Worm (Caenorhabditis elegans) whole organism, midembryonic: ENCODE data around the gene snf-10.

Experiments used
- T22C8.4 ChIP-seq: fragments of 200-800 bp; sonication (Bioruptor generic); IDR thresholded peaks from 2 replicates; pipeline ENCODE4 v1.3.6; 2022; ENCODE audit warnings: missing genetic modification characterization, missing compliant biosample characterization
- cog-1 ChIP-seq: sonication (generic microtip); optimal IDR thresholded peaks from 2 replicates; lab custom pipeline; 2016; ENCODE audit warnings: missing genetic modification characterization, missing compliant biosample characterization
- flt-1 ChIP-seq: fragments of 200-800 bp; sonication (Bioruptor generic); IDR thresholded peaks from 2 replicates; pipeline ENCODE4 v1.3.6; 2022; ENCODE audit warnings: missing genetic modification characterization, missing compliant biosample characterization
- klf-2 ChIP-seq: fragments of 200-800 bp; sonication (Bioruptor generic); conservative IDR thresholded peaks from 2 replicates; pipeline ENCODE4 v1.3.6; 2022; ENCODE audit warnings: missing genetic modification reagents, missing genetic modification characterization, missing compliant biosample characterization
- med-1 ChIP-seq: sonication (generic microtip); optimal IDR thresholded peaks from 2 replicates; lab custom pipeline; 2017; ENCODE audit warnings: missing genetic modification characterization, mild to moderate bottlenecking, missing compliant biosample characterization, antibody characterized with exemption, missing genetic modification reagents; ENCODE audit not compliant: insufficient read depth
- ref-1 ChIP-seq: fragments of 200-800 bp; sonication (Bioruptor generic); conservative IDR thresholded peaks from 2 replicates; pipeline ENCODE4 v1.3.6; 2022; ENCODE audit warnings: missing genetic modification reagents, missing genetic modification characterization, missing compliant biosample characterization
- tab-1 ChIP-seq: fragments of 200-800 bp; sonication (Bioruptor generic); IDR thresholded peaks from 2 replicates; pipeline ENCODE4 v1.3.6; 2022; ENCODE audit warnings: missing genetic modification characterization, missing compliant biosample characterization
- ztf-23 ChIP-seq: fragments of 200-800 bp; sonication (Bioruptor generic); IDR thresholded peaks from 2 replicates; pipeline ENCODE4 v1.3.6; 2022; ENCODE audit warnings: missing genetic modification reagents, missing genetic modification characterization, missing compliant biosample characterization
- ztf-29 ChIP-seq: fragments of 200-800 bp; sonication (Bioruptor generic); IDR thresholded peaks from 2 replicates; pipeline ENCODE4 v1.3.6; 2022; ENCODE audit warnings: missing genetic modification reagents, missing genetic modification characterization, missing compliant biosample characterization

snf-10 gene

DNA sequence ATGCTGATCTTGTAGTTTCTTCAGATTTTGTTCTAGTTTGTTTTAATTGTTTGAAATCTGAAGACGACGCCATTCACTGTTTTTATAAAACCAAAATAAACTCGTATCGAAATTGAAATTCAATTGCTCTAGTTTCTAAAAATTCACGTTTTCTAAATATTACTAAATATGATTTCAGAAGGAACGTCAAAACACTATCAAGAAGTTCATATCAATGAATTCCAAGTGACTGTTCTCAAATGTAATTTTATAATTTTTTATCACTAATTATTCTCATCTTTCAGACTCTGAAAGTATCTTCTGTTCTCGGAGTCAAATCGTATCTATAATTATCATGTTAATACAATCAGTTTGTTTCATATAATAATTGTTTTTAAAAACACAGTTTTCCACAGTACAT, at the start of gene snf-10:
snf-10 (minus strand) TSS at position 101 of the 400 bp plus-strand sequence.
- TF ChIP-seq ztf-23 (GFP tag; lab: Robert Waterston, UW) (no peak), klf-2 (no peak), med-1 (GFP tag; lab: Kevin White, UChicago) (no peak), cog-1 (tag; lab: Kevin White, UChicago) (no peak), ref-1 (no peak), T22C8.4 (no peak), tab-1 (no peak), flt-1 (GFP tag; lab: Robert Waterston, UW) (no peak)

DNA sequence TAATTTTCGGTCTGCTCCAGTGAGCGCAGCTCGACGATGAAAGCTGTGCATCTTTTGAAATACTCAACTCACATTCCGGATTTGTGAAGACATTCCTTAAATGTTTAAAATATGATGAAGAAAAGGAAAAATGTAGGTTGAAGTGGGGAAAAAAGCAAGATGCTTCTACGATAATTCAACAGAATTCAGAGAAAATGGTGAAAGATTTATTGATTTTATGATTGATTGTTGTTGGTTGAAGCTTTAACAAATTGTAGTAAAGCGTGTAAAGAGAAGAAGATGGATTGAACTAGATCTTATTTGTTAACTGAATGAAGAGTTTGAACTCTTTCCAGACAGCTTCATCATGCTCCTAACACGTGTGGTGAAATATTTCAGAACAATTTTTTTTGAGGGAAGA, 49.4 kb upstream of the snf-10 start, which contains the start of gene ncx-5:
ncx-5 (minus strand) TSS at position 101 of the 400 bp plus-strand sequence.
- no peak for TF ChIP-seq klf-2
- TF ChIP-seq ztf-23 (GFP tag; lab: Robert Waterston, UW), result no peak
- TF ChIP-seq cog-1 (tag; lab: Kevin White, UChicago), result no peak
- no peak for TF ChIP-seq ztf-29
- no peak for TF ChIP-seq med-1 (GFP tag; lab: Kevin White, UChicago)
- no peak for TF ChIP-seq flt-1 (GFP tag; lab: Robert Waterston, UW)
- no peak for TF ChIP-seq T22C8.4
- TF ChIP-seq ref-1, result no peak
- no peak for TF ChIP-seq tab-1

DNA sequence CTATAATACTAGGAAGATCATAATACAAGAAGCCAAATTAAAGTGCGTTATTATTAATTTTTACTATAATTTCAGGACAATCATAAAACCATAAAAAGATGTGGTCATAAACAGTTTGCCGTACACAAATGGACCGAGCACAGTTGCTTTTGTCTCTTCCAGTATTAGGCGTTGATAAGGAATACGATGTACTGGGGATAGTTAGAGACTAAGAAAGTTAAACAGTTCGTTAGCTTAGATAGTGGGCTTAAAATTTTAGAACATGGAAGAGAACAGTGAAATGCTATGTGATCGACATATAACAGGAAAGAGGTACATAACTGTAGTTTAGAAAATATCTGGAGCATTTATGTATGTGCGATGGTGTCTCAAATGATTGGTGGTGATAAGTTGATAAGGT, 44.8 kb upstream of the snf-10 start:
- TF ChIP-seq ztf-23 (GFP tag; lab: Robert Waterston, UW), result no peak
- no peak for TF ChIP-seq flt-1 (GFP tag; lab: Robert Waterston, UW)
- TF ChIP-seq ztf-29, result no peak
- TF ChIP-seq ref-1, result no peak
- no peak for TF ChIP-seq cog-1 (tag; lab: Kevin White, UChicago)
- TF ChIP-seq T22C8.4, result no peak
- no peak for TF ChIP-seq klf-2
- no peak for TF ChIP-seq med-1 (GFP tag; lab: Kevin White, UChicago)

DNA sequence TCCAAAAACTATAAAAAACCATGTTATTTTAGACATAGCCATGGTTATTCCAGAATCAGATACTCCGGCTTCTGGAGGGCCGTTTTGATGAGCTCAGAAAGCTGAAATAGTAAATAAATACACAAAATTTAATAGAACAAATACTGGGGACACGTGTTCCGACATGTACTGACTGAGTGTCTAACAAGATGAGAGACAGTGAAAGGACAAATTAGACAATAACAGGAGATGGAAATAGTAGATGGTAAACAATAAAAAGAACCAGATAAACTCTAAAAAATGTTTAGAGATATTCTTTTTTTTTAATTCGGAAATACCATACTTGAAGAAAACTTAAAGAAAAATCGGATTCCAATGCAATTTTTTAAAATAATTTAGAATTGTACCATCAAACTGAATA, 44.0 kb upstream of the snf-10 start, which contains the start of gene Y32F6B.1:
Y32F6B.1 (minus strand) TSS at position 101 of the 400 bp plus-strand sequence.
- TF ChIP-seq flt-1 (GFP tag; lab: Robert Waterston, UW) (no peak), klf-2 (no peak), T22C8.4 (no peak)

DNA sequence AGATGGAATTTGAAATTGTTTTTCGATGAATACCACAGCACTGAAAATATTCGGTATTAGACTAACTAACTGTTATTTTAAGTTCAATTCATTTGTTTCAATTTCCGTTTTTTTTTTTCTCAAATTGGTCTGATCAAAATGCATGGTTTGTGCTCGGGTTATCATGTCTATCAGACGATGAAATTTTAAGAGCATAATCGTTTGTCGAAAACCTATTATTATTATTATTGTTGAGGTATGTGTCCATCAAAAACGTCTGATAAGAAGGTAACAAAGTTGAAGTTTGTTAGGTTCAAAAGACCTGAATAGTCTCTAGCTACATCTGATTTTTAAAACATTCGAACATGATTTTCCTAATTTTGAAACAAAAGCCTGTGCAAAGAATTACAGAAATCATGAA, 43.4 kb upstream of the snf-10 start:
- TF ChIP-seq ref-1 (no peak), med-1 (GFP tag; lab: Kevin White, UChicago) (no peak), T22C8.4 (no peak), ztf-23 (GFP tag; lab: Robert Waterston, UW) (no peak), tab-1 (no peak), cog-1 (tag; lab: Kevin White, UChicago) (no peak), ztf-29 (no peak), klf-2 (no peak), flt-1 (GFP tag; lab: Robert Waterston, UW) (no peak)

DNA sequence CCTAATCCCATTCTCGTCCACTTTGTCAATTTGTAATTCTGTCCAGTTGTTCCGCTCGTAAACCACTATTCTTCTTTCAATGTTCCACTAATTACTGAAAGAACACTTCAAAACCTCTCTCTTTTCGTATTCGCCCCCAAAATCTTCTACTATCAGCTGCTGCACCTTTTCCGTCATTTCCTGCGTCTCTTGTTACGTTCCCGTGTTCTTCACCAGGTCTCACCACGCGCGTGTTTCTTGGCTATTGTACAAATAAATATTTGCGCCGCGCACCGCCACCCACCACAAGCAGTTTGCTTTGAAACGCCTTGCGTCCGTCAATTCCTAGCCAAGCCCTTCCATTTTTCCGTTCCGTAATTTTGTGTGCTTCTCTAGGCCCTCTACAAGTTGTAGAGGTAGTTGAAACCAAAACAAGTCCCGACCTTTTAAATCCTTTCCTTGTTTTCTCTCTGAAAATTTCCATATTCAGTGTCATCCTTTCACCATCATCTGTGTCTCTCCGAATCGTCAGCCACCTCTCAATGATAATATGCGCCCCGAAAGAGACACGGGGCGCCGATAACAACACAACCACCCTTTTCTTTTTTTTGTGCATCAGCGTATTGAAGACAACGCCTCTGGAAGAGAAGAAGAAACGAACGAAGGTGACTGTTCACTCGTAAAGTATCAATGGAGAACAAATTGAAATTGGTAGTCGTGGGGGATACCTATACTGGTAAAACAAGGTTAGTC, 37.6 kb upstream of the snf-10 start, which contains the start of the genes crp-1 and Y32F6B.9:
crp-1 (plus strand) TSS at position 468 of the 732 bp plus-strand sequence.
Y32F6B.9 (plus strand) TSS at position 603 of the 732 bp plus-strand sequence.
- TF ChIP-seq med-1 (GFP tag; lab: Kevin White, UChicago), result no peak
- TF ChIP-seq ref-1, result no peak
- TF ChIP-seq tab-1, result no peak
- no peak for TF ChIP-seq klf-2
- no peak for TF ChIP-seq flt-1 (GFP tag; lab: Robert Waterston, UW)
- TF ChIP-seq cog-1 (tag; lab: Kevin White, UChicago), result no peak
- no peak for TF ChIP-seq T22C8.4
- TF ChIP-seq ztf-23 (GFP tag; lab: Robert Waterston, UW), result no peak
- no peak for TF ChIP-seq ztf-29

DNA sequence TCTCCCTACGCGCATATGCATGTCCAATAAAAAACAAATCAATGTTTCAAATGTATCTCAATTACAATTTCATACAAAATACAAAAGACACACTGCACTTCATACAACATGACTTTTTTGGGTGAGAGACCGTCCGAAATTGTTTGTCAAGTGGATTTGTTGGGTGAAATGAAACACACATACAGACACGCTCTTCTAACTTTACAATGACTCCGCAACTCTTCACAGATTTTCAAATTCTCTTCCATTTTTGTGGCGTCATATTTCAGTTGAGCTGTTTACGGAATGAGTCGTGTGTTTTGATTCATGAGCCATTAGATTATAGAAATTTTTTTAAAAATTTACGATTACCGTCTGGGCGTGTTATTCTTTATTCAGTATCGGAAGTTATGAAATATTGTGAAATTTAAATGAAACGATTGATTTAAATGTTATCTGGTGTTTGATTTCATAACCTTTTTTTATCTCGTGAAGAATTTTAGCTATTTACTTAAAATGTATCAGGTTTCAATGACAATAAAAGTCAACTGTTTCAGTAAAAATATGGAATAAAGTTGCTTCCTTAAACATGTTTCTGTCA, 36.3 kb upstream of the snf-10 start:
- no peak for TF ChIP-seq klf-2
- TF ChIP-seq med-1 (GFP tag; lab: Kevin White, UChicago), result no peak

DNA sequence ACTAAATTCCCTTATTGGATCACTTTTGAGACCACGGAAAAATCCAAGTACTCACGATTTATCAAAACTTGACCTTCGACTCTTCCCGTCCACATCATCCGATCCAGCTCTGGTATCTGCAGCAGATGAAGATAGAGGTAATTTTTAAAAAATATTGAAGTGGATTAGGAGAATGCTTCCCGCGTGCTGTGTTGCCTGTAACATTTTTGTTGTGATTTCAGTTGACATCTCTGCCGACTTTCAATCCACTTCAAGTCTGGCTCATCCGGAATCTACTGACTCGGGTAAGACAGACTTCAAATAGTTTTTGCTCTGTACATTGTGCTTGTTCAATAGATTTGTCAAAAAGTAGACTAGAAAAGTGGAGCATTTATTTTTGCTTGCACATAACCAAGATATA, 34.8 kb upstream of the snf-10 start:
- TF ChIP-seq cog-1 (tag; lab: Kevin White, UChicago), result no peak
- TF ChIP-seq ztf-29, result no peak
- TF ChIP-seq ztf-23 (GFP tag; lab: Robert Waterston, UW), result no peak
- no peak for TF ChIP-seq med-1 (GFP tag; lab: Kevin White, UChicago)
- TF ChIP-seq klf-2, result no peak
- TF ChIP-seq ref-1, result no peak
- TF ChIP-seq tab-1, result no peak
- TF ChIP-seq T22C8.4, result no peak
- no peak for TF ChIP-seq flt-1 (GFP tag; lab: Robert Waterston, UW)

DNA sequence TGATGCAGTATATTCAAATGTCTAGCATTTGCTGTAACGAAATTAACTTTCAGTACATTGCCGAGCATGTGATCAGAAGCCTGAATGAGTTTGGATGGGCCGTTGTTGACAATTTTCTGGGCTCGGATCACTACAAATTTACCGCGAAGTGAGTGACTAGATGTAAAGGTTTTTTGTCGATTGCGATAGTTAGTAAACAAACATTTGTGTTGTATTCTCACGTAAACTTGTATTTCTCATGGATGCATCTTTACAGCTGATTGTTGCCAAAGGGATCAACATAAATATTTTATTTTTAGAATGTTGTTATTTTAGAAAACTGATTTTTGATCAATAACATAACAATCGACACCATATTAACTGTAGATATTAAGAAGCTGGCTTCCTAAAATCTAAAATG, 33.4 kb upstream of the snf-10 start:
- TF ChIP-seq T22C8.4 (no peak), flt-1 (GFP tag; lab: Robert Waterston, UW) (no peak), ztf-29 (no peak), ztf-23 (GFP tag; lab: Robert Waterston, UW) (no peak), cog-1 (tag; lab: Kevin White, UChicago) (no peak)

DNA sequence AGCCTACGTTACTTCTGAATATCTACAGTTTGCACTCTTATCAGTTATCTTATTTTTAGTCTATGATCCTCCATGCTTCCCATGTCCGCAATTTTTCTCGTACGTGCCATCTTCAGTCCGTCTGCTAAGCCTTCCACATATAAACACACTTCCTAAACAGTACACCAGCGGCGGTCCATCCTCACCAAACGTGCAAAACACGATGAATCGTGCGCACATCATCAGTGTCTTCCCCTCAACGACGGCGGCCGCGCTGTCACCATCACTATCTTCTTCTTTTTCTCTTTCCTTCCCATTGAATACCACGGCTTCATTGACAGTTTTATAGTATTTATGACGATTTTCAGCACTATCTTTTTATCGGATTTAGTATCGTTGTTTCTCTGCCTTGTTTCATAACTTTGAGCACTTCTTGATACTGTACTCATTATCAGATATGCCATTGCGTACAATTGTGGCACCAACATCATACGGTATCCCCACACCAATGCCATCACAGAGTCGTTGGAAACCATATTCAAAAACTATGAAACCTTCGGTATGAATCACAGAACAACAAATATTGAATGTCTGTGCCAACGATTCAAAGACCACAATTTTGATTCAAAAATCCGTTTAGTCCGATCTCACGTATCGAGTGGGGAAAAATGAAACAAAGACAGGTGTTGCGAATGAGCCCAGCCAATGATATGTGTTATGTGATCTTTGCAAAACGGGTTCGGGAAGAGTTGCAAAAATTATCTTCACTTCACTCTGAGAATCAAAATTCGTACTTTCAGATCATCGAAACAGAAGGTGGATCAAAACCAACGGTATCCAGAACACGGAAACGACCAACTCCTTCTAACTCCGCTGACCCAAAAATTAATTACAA, 32.5 kb upstream of the snf-10 start:
- TF ChIP-seq ztf-29 (no peak), cog-1 (tag; lab: Kevin White, UChicago) (no peak), flt-1 (GFP tag; lab: Robert Waterston, UW) (no peak), T22C8.4 (no peak), ref-1 (no peak), klf-2 (no peak), ztf-23 (GFP tag; lab: Robert Waterston, UW) (no peak), tab-1 (no peak), med-1 (GFP tag; lab: Kevin White, UChicago) (no peak)
